Fruit fly (Drosophila melanogaster) whole organism, prepupa: ENCODE results near the gene Gr10a.
A peak's percentile ranks its signal among the peaks of the same experiment; 100 is the strongest.

Experiments
- CG1621 ChIP-seq: fragments of 200-800 bp; sonication (Bioruptor generic); optimal IDR thresholded peaks from 3 replicates; lab custom pipeline; 2018; ENCODE audit warnings: missing biosample characterization, mild to moderate bottlenecking, missing genetic modification characterization
- CG16779 ChIP-seq: fragments of 200-800 bp; sonication (Bioruptor generic); optimal IDR thresholded peaks from 3 replicates; lab custom pipeline; 2017; ENCODE audit warnings: missing biosample characterization, mild to moderate bottlenecking, missing genetic modification characterization
- CG4318 ChIP-seq: fragments of 200-800 bp; sonication (Bioruptor generic); optimal IDR thresholded peaks from 3 replicates; lab custom pipeline; 2017; ENCODE audit warnings: missing biosample characterization, mild to moderate bottlenecking, missing genetic modification characterization
- CG7368 ChIP-seq: fragments of 200-800 bp; sonication (Bioruptor generic); optimal IDR thresholded peaks from 3 replicates; lab custom pipeline; 2016; ENCODE audit warnings: missing biosample characterization, missing genetic modification characterization
- CG8119 ChIP-seq: fragments of 200-800 bp; sonication (Bioruptor generic); IDR thresholded peaks from 3 replicates; pipeline ENCODE4 v1.3.6; 2022; ENCODE audit warnings: missing biosample characterization, missing genetic modification characterization
- Eip75B ChIP-seq: fragments of 200-800 bp; sonication (Bioruptor generic); optimal IDR thresholded peaks from 3 replicates; lab custom pipeline; 2016; ENCODE audit warnings: missing biosample characterization, missing genetic modification characterization
- Eip78C ChIP-seq: fragments of 200-800 bp; sonication (Bioruptor generic); peaks from one replicate; lab custom pipeline; 2016; ENCODE audit warnings: missing biosample characterization, missing genetic modification characterization
- Eip93F ChIP-seq: fragments of 200-800 bp; sonication (Bioruptor generic); optimal IDR thresholded peaks from 2 replicates; lab custom pipeline; 2016; ENCODE audit warnings: missing biosample characterization, mild to moderate bottlenecking, missing genetic modification characterization
- Ets96B ChIP-seq: fragments of 200-800 bp; optimal IDR thresholded peaks from 2 replicates; lab custom pipeline; 2019; ENCODE audit warnings: missing biosample characterization, mild to moderate bottlenecking, missing genetic modification characterization, moderate library complexity
- Hr4 ChIP-seq: fragments of 200-800 bp; sonication (Bioruptor generic); optimal IDR thresholded peaks from 3 replicates; lab custom pipeline; 2016; ENCODE audit warnings: missing biosample characterization, missing genetic modification characterization
- OdsH ChIP-seq: fragments of 200-800 bp; sonication (Bioruptor generic); optimal IDR thresholded peaks from 3 replicates; lab custom pipeline; 2016; ENCODE audit warnings: missing biosample characterization, missing genetic modification characterization
- achi ChIP-seq: fragments of 200-800 bp; sonication (Bioruptor generic); optimal IDR thresholded peaks from 3 replicates; lab custom pipeline; 2016; ENCODE audit warnings: missing biosample characterization, missing genetic modification characterization
- acj6 ChIP-seq: fragments of 200-800 bp; sonication (Bioruptor generic); optimal IDR thresholded peaks from 3 replicates; lab custom pipeline; 2016; ENCODE audit warnings: missing biosample characterization, missing genetic modification characterization
- dac ChIP-seq: fragments of 200-800 bp; sonication (Bioruptor generic); optimal IDR thresholded peaks from 2 replicates; lab custom pipeline; 2017; ENCODE audit warnings: missing biosample characterization, mild to moderate bottlenecking, missing genetic modification characterization
- fkh ChIP-seq: fragments of 200-800 bp; sonication (Bioruptor generic); optimal IDR thresholded peaks from 3 replicates; lab custom pipeline; 2017; ENCODE audit warnings: missing biosample characterization, mild to moderate bottlenecking, missing genetic modification characterization, moderate library complexity
- net ChIP-seq: fragments of 200-800 bp; sonication (Bioruptor generic); optimal IDR thresholded peaks from 3 replicates; lab custom pipeline; 2016; ENCODE audit warnings: missing biosample characterization, missing genetic modification characterization
- spab ChIP-seq: fragments of 200-800 bp; sonication (Bioruptor generic); optimal IDR thresholded peaks from 2 replicates; lab custom pipeline; 2017; ENCODE audit warnings: missing biosample characterization, mild to moderate bottlenecking, missing genetic modification characterization, missing genetic modification reagents
- topi ChIP-seq: fragments of 200-800 bp; sonication (Bioruptor generic); optimal IDR thresholded peaks from 3 replicates; lab custom pipeline; 2016; ENCODE audit warnings: missing biosample characterization, missing genetic modification characterization

Gr10a gene

dm6 chrX:11370792-11371191 is 46.4 kb downstream of the Gr10a start (continued):
- TF ChIP-seq dac (GFP tag; lab: Kevin White, UChicago) (no peak), spab (GFP tag; lab: Kevin White, UChicago) (no peak), topi (GFP tag; lab: Kevin White, UChicago) (no peak), CG4318 (GFP tag; lab: Kevin White, UChicago) (no peak), Ets96B (tag; lab: Kevin White, UChicago) (peak; percentile 1), CG16779 (no peak), CG8119 (GFP tag; lab: Robert Waterston, UW) (peak; percentile 35; the same call in 1 of the 3 replicates), fkh (no peak), Hr4 (no peak)

DNA sequence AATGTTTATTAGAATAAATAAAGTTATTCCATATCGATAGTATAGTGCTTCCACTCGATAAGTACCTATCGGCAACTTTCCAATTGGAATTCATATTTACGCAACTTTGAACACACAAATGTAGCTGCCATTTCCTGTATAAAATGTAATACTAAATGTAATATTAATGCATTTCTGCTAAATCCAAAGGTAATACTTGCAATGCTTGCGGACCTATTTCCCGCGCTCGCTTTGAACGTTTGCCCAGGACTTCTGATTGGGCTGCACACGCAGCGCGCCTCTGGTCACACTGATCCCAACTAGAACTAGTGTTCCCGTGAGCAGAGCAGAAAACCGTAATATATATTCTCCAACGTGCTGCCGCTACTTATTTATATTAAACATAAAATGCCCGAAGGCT is 47.8 kb downstream of the Gr10a start, which contains the start of gene dlg1:
TSS of gene dlg1 (plus strand) at position 292 of the 400 bp plus-strand sequence.
- TF ChIP-seq fkh (peak; percentile 35), CG1621 (tag; lab: Kevin White, UChicago) (peak; percentile 67), Eip93F (GFP tag; lab: Kevin White, UChicago) (no peak), Eip78C (GFP tag; lab: Kevin White, UChicago) (peak; percentile 67)

- TF ChIP-seq fkh (peak; percentile 76), Eip78C (GFP tag; lab: Kevin White, UChicago) (peak; percentile 8), net (GFP tag; lab: Kevin White, UChicago) (no peak), acj6 (GFP tag; lab: Kevin White, UChicago) (no peak), Eip75B (GFP tag; lab: Kevin White, UChicago) (no peak), OdsH (GFP tag; lab: Kevin White, UChicago) (no peak), achi (GFP tag; lab: Kevin White, UChicago) (peak; percentile 66), CG7368 (GFP tag; lab: Kevin White, UChicago) (no peak)
These were observed 49.3 kb downstream of the Gr10a start, which contains the start of the genes hop and Tim8 for dm6 chrX:11367783-11368509. TSS of gene hop (minus strand) at chrX:11368098. TSS of gene Tim8 (plus strand) at chrX:11368445.
